Worm (Caenorhabditis elegans): ENCODE results near the gene AH6.17.

The AH6.17 gene

ce11 chrII:9522986-9523385 lies at the start of gene AH6.17:
Gene AH6.17 (plus strand): TSS chrII:9523170.
- TF ChIP-seq tbx-8 (GFP tag; optimal IDR thresholded peaks at IDR 0.05) (no peak), mep-1 (tag; optimal IDR thresholded peaks at IDR 0.05) (no peak), zip-8 (tag; optimal IDR thresholded peaks at IDR 0.05) (no peak)

- no peak for TF ChIP-seq M03D4.4 (tag; optimal IDR thresholded peaks at IDR 0.05)
- no peak for TF ChIP-seq bed-3 (GFP tag; optimal IDR thresholded peaks at IDR 0.05)
- TF ChIP-seq elt-3 (tag; optimal IDR thresholded peaks at IDR 0.05) = no peak
- no peak for TF ChIP-seq zip-8 (tag; optimal IDR thresholded peaks at IDR 0.05)
- no peak for TF ChIP-seq lin-13 (tag; optimal IDR thresholded peaks at IDR 0.05)
- TF ChIP-seq flh-1 (GFP tag; optimal IDR thresholded peaks at IDR 0.05) = no peak
- no peak for TF ChIP-seq tbx-8 (GFP tag; optimal IDR thresholded peaks at IDR 0.05)
- TF ChIP-seq ces-1 (GFP tag; optimal IDR thresholded peaks at IDR 0.05) = no peak
- TF ChIP-seq ceh-83 (GFP tag; optimal IDR thresholded peaks at IDR 0.05) = no peak
- no peak for TF ChIP-seq hlh-1 (tag; optimal IDR thresholded peaks at IDR 0.05)
- no peak for TF ChIP-seq nhr-2 (tag; optimal IDR thresholded peaks at IDR 0.05)
- TF ChIP-seq sem-2 (GFP tag; optimal IDR thresholded peaks at IDR 0.05) = no peak
- TF ChIP-seq mab-5 (tag; optimal IDR thresholded peaks at IDR 0.05) = no peak
- no peak for TF ChIP-seq blmp-1 (tag; optimal IDR thresholded peaks at IDR 0.05)
- TF ChIP-seq drap-1 (GFP tag; optimal IDR thresholded peaks at IDR 0.05) = no peak
- no peak for TF ChIP-seq elt-1 (tag; optimal IDR thresholded peaks at IDR 0.05; ENCODE audit: borderline replicate concordance, insufficient read depth)
- TF ChIP-seq nhr-12 (tag; optimal IDR thresholded peaks at IDR 0.05) = no peak
- TF ChIP-seq ceh-39 (tag; optimal IDR thresholded peaks at IDR 0.05) = no peak
- no peak for TF ChIP-seq ceh-43 (GFP tag; optimal IDR thresholded peaks at IDR 0.05)
- TF ChIP-seq mep-1 (tag; optimal IDR thresholded peaks at IDR 0.05) = no peak
These were observed 48.4 kb upstream of the AH6.17 start, which contains the start of the genes chil-25 and chil-26 for ce11 chrII:9474367-9475105. Gene chil-25 (minus strand): TSS chrII:9474467. Gene chil-26 (plus strand): TSS chrII:9475055.

ce11 chrII:9477567-9477966 lies 45.4 kb upstream of the AH6.17 start, which contains the start of gene chil-27:
Gene chil-27 (plus strand): TSS chrII:9477867.
- TF ChIP-seq pha-4 (tag; optimal IDR thresholded peaks at IDR 0.05) = no peak
- no peak for TF ChIP-seq drap-1 (GFP tag; optimal IDR thresholded peaks at IDR 0.05)
- TF ChIP-seq lsy-2 (tag; optimal IDR thresholded peaks at IDR 0.05) = no peak
- TF ChIP-seq cnd-1 (tag; optimal IDR thresholded peaks at IDR 0.05) = no peak
- TF ChIP-seq nhr-237 (tag; optimal IDR thresholded peaks at IDR 0.05) = no peak
- TF ChIP-seq nhr-12 (tag; optimal IDR thresholded peaks at IDR 0.05) = no peak
- TF ChIP-seq mab-5 (tag; optimal IDR thresholded peaks at IDR 0.05) = no peak
- no peak for TF ChIP-seq elt-1 (tag; optimal IDR thresholded peaks at IDR 0.05; ENCODE audit: borderline replicate concordance, insufficient read depth)
- TF ChIP-seq sem-2 (GFP tag; optimal IDR thresholded peaks at IDR 0.05) = no peak
- TF ChIP-seq ceh-43 (GFP tag; optimal IDR thresholded peaks at IDR 0.05) = no peak
- TF ChIP-seq M03D4.4 (tag; optimal IDR thresholded peaks at IDR 0.05) = no peak
- TF ChIP-seq snpc-4 (tag; optimal IDR thresholded peaks at IDR 0.05) = no peak
- TF ChIP-seq ztf-11 (tag; optimal IDR thresholded peaks at IDR 0.05) = no peak
- no peak for TF ChIP-seq unc-120 (tag; optimal IDR thresholded peaks at IDR 0.05; ENCODE audit: poor library complexity, severe bottlenecking)

ce11 chrII:9480006-9480405 lies 43.0 kb upstream of the AH6.17 start, which contains the start of gene T19H5.7:
Gene T19H5.7 (minus strand): TSS chrII:9480106.
- TF ChIP-seq tbx-8 (GFP tag; optimal IDR thresholded peaks at IDR 0.05) (no peak), lin-32 (GFP tag; optimal IDR thresholded peaks at IDR 0.05) (no peak), drap-1 (GFP tag; optimal IDR thresholded peaks at IDR 0.05) (no peak), flh-1 (GFP tag; optimal IDR thresholded peaks at IDR 0.05) (no peak), mls-2 (tag; optimal IDR thresholded peaks at IDR 0.05) (no peak), elt-3 (tag; optimal IDR thresholded peaks at IDR 0.05) (no peak), nhr-237 (tag; optimal IDR thresholded peaks at IDR 0.05) (no peak)

- TF ChIP-seq bed-3 (GFP tag; optimal IDR thresholded peaks at IDR 0.05) (no peak), sem-2 (GFP tag; optimal IDR thresholded peaks at IDR 0.05) (no peak), lin-32 (GFP tag; optimal IDR thresholded peaks at IDR 0.05) (no peak)
These were observed 41.5 kb upstream of the AH6.17 start for ce11 chrII:9481427-9481826.

Measured in whole organism, mixed stage, embryonic.